Worm (Caenorhabditis elegans): Measurements from ENCODE around the gene ssp-33.

ce11 chrV:14683926-14684325, 27.3 kb upstream of the ssp-33 start:
- TF ChIP-seq flt-1 (GFP tag; IDR thresholded peaks at IDR 0.05) (no peak), hmg-4 (GFP tag; optimal IDR thresholded peaks at IDR 0.05) (no peak)

All from whole organism, early embryonic.